Fruit fly (Drosophila melanogaster): ENCODE measurements around the gene del.
A peak's percentile ranks its signal among the peaks of the same experiment; 100 is the strongest.

Gene del

dm6 chr2L:21096448-21096994 lies 51.8 kb downstream of the del start, which contains the start of gene CG34136 (continued):
- TF ChIP-seq pros (GFP tag; optimal IDR thresholded peaks at IDR 0.05) = peak; percentile 59
- TF ChIP-seq tin (GFP tag; optimal IDR thresholded peaks at IDR 0.05) = peak; percentile 18
- no peak for TF ChIP-seq Gug (GFP tag; IDR thresholded peaks at IDR 0.05)
- TF ChIP-seq CG17829 (tag; optimal IDR thresholded peaks at IDR 0.05) = peak; percentile 24
- peak; percentile 85 for TF ChIP-seq nom (GFP tag; optimal IDR thresholded peaks at IDR 0.05)
- no peak for TF ChIP-seq Lpt (GFP tag; optimal IDR thresholded peaks at IDR 0.05)
- TF ChIP-seq CG17328 (GFP tag; IDR thresholded peaks at IDR 0.05) = peak; percentile 41; the same call in 1 of the 2 replicates
- no peak for TF ChIP-seq nau (GFP tag; optimal IDR thresholded peaks at IDR 0.05)
- peak; percentile 87 for TF ChIP-seq sqz (GFP tag; optimal IDR thresholded peaks at IDR 0.05)
- TF ChIP-seq ci (GFP tag; IDR thresholded peaks at IDR 0.05) = peak; percentile 29; the same call in 1 of the 3 replicates
- TF ChIP-seq CG15514 (GFP tag; optimal IDR thresholded peaks at IDR 0.05) = peak; percentile 41
- TF ChIP-seq Oli (tag; optimal IDR thresholded peaks at IDR 0.05) = peak; percentile 61
- TF ChIP-seq CG33557 (GFP tag; optimal IDR thresholded peaks at IDR 0.05) = no peak
- TF ChIP-seq Gsc (GFP tag; IDR thresholded peaks at IDR 0.05) = no peak
- peak; percentile 56 for TF ChIP-seq CG17359 (tag; optimal IDR thresholded peaks at IDR 0.05)
- TF ChIP-seq CG6254 (GFP tag; optimal IDR thresholded peaks at IDR 0.05) = peak; percentile 6
- TF ChIP-seq CG12104 (GFP tag; optimal IDR thresholded peaks at IDR 0.05) = peak; percentile 14
- TF ChIP-seq kni (GFP tag; optimal IDR thresholded peaks at IDR 0.05) = peak; percentile 46
- peak; percentile 60; the same call in 2 of the 3 replicates for TF ChIP-seq row (GFP tag; IDR thresholded peaks at IDR 0.05)
- TF ChIP-seq CG15479 (GFP tag; optimal IDR thresholded peaks at IDR 0.05) = peak; percentile 11
- peak; percentile 99 for TF ChIP-seq Deaf1 (tag; optimal IDR thresholded peaks at IDR 0.05)
- peak; percentile 33 for TF ChIP-seq Meics (GFP tag; optimal IDR thresholded peaks at IDR 0.05)
- TF ChIP-seq lov (optimal IDR thresholded peaks at IDR 0.05) = no peak
- 0 out of 3 replicates have a peak, but pooled peaks have one; percentile 9 for TF ChIP-seq lov (GFP tag; IDR thresholded peaks at IDR 0.05)
- peak; percentile 44 for TF ChIP-seq Ssrp (tag; optimal IDR thresholded peaks at IDR 0.05)
- TF ChIP-seq her (GFP tag; optimal IDR thresholded peaks at IDR 0.05) = peak; percentile 9
- peak; percentile 19 for TF ChIP-seq CG13894 (tag; optimal IDR thresholded peaks at IDR 0.05)
- peak; percentile 38 for TF ChIP-seq CG12659 (GFP tag; optimal IDR thresholded peaks at IDR 0.05)
- TF ChIP-seq CG10267 (tag; optimal IDR thresholded peaks at IDR 0.05) = peak; percentile 28
- TF ChIP-seq sob (GFP tag; IDR thresholded peaks at IDR 0.05) = peak; percentile 46; the same call in 1 of the 2 replicates
- peak; percentile 55 for TF ChIP-seq CG18262 (tag; optimal IDR thresholded peaks at IDR 0.05)
- TF ChIP-seq CG16815 (GFP tag; optimal IDR thresholded peaks at IDR 0.05) = no peak
- TF ChIP-seq Hr51 (GFP tag; optimal IDR thresholded peaks at IDR 0.05) = peak in 1 of 2 experiments; percentile 74
- TF ChIP-seq Fer2 (tag; optimal IDR thresholded peaks at IDR 0.05) = no peak
- peak; percentile 52; the same call in 1 of the 2 replicates for TF ChIP-seq CG6689 (GFP tag; IDR thresholded peaks at IDR 0.05)
- TF ChIP-seq fu2 (GFP tag; optimal IDR thresholded peaks at IDR 0.05) = no peak
- TF ChIP-seq so (GFP tag; IDR thresholded peaks at IDR 0.05) = 0 out of 3 replicates have a peak, but pooled peaks have one; percentile 26
- peak; percentile 16 for TF ChIP-seq Atf-2 (GFP tag; optimal IDR thresholded peaks at IDR 0.05)
- TF ChIP-seq Vsx1 (GFP tag; optimal IDR thresholded peaks at IDR 0.05) = no peak
- no peak for TF ChIP-seq CG7372 (GFP tag; IDR thresholded peaks at IDR 0.05)
- no peak for TF ChIP-seq sc (optimal IDR thresholded peaks at IDR 0.05)
- no peak for TF ChIP-seq sc (GFP tag; optimal IDR thresholded peaks at IDR 0.05)
- peak; percentile 69 for TF ChIP-seq lab (GFP tag; optimal IDR thresholded peaks at IDR 0.05)
- no peak for TF ChIP-seq pan (optimal IDR thresholded peaks at IDR 0.05)
- TF ChIP-seq pan (GFP tag; optimal IDR thresholded peaks at IDR 0.05 in 1 of 2, IDR thresholded peaks at IDR 0.05 in 1 of 2) = peak in 1 of 2 experiments; percentile 25
- TF ChIP-seq CG9437 (GFP tag; optimal IDR thresholded peaks at IDR 0.05) = peak; percentile 49
- no peak for TF ChIP-seq gce (GFP tag; IDR thresholded peaks at IDR 0.05)
- TF ChIP-seq CG9727 (GFP tag; optimal IDR thresholded peaks at IDR 0.05) = peak; percentile 38
- TF ChIP-seq vnd (GFP tag; IDR thresholded peaks at IDR 0.05; ENCODE audit: partially characterized antibody) = no peak
- TF ChIP-seq crc (GFP tag; optimal IDR thresholded peaks at IDR 0.05) = no peak
